Fruit fly (Drosophila melanogaster): ENCODE measurements around the gene Cyp12e1.

The Cyp12e1 gene

DNA sequence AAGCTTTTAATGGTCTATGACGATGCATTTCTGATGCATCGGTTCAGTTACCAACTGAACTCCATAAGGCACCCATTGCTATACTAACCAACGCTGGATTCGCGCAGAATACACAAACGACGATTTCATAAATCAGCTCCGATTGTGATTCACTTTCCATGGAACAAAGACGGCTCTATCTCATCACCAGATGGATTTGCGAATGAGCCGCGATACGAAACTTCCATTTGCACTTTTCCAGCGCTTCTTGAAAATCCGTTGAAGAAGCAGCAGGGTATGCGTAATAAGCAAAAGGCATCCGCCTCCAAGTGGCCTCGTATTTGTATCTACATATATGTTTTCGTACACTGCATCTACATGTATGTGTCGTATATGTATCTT lies 42.1 kb upstream of the Cyp12e1 start:
- TF ChIP-seq CG2202 (tag; optimal IDR thresholded peaks at IDR 0.05), result no peak
- peak; percentile 30 for TF ChIP-seq cg (GFP tag; optimal IDR thresholded peaks at IDR 0.05)
- TF ChIP-seq crol (GFP tag; IDR thresholded peaks at IDR 0.05), result no peak
- TF ChIP-seq eve (GFP tag; optimal IDR thresholded peaks at IDR 0.05), result peak in 1 of 2 experiments; percentile 53
- TF ChIP-seq NfI (GFP tag; optimal IDR thresholded peaks at IDR 0.05), result no peak

DNA sequence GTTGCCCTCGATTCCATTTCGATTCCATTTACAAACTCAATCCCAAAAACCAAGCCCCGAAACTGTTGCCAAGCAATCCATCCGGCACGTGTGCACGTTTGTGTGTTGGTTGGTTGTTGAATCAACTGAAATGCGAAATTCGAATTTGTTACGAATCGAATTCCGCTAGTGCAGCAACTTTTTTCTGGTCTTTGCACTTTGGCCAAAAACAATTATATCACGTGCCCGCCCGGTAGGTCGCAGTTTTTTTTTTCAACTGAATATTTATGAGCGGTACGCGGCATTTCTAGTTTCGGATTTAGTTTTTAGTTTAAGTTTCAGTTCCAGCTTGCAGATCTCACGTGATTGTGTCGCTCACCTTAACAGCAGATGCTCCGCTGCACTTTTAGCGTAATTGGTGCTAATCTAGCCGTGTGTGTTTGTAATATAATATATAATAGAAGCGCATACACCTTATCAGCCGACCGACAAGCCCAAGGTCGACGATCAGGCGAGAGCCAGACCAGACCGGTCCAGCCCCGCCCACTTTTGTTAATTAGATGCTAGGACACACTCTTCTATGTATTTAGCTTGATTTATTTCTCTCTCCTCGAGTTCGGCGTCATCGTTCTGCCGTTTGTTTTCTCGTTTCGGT lies 41.5 kb upstream of the Cyp12e1 start:
- TF ChIP-seq cg (GFP tag; optimal IDR thresholded peaks at IDR 0.05), result no peak
- 0 out of 3 replicates have a peak, but pooled peaks have one; percentile 26 for TF ChIP-seq ci (GFP tag; IDR thresholded peaks at IDR 0.05)
- no peak for TF ChIP-seq zfh1 (GFP tag; IDR thresholded peaks at IDR 0.05)
- TF ChIP-seq CG9437 (GFP tag; optimal IDR thresholded peaks at IDR 0.05), result no peak
- TF ChIP-seq ems (GFP tag; optimal IDR thresholded peaks at IDR 0.05), result no peak
- no peak for TF ChIP-seq Chrac-16 (GFP tag; optimal IDR thresholded peaks at IDR 0.05)
- peak; percentile 93 for TF ChIP-seq cwo (GFP tag; optimal IDR thresholded peaks at IDR 0.05)
- no peak for TF ChIP-seq CG4282 (GFP tag; optimal IDR thresholded peaks at IDR 0.05)
- TF ChIP-seq HLHmδ (GFP tag; optimal IDR thresholded peaks at IDR 0.05), result no peak

- no peak for TF ChIP-seq unc-4 (GFP tag; IDR thresholded peaks at IDR 0.05; ENCODE audit: partially characterized antibody)
- peak; percentile 84 for TF ChIP-seq CG10366 (GFP tag; IDR thresholded peaks at IDR 0.05)
- peak; percentile 88 for TF ChIP-seq CoRest (tag; optimal IDR thresholded peaks at IDR 0.05)
- peak; percentile 34 for TF ChIP-seq MTF-1 (GFP tag; optimal IDR thresholded peaks at IDR 0.05; ENCODE audit: borderline replicate concordance)
- TF ChIP-seq CG2202 (tag; optimal IDR thresholded peaks at IDR 0.05), result no peak
- TF ChIP-seq CG9932 (GFP tag; IDR thresholded peaks at IDR 0.05), result peak; percentile 80
- TF ChIP-seq HmgZ (tag; optimal IDR thresholded peaks at IDR 0.05), result peak; percentile 59
- TF ChIP-seq cato (GFP tag; optimal IDR thresholded peaks at IDR 0.05; ENCODE audit: borderline replicate concordance), result peak; percentile 63
- TF ChIP-seq CG12071 (GFP tag; optimal IDR thresholded peaks at IDR 0.05), result peak; percentile 86
- peak; percentile 72 for TF ChIP-seq CG11723 (GFP tag; optimal IDR thresholded peaks at IDR 0.05)
- peak; percentile 24 for TF ChIP-seq sqz (GFP tag; optimal IDR thresholded peaks at IDR 0.05)
- TF ChIP-seq CG6791 (GFP tag; IDR thresholded peaks at IDR 0.05; ENCODE audit: partially characterized antibody), result no peak
- TF ChIP-seq Max (GFP tag; optimal IDR thresholded peaks at IDR 0.05), result peak; percentile 43
- TF ChIP-seq CG7745 (tag; optimal IDR thresholded peaks at IDR 0.05), result no peak
- TF ChIP-seq insv (GFP tag; optimal IDR thresholded peaks at IDR 0.05), result peak in 1 of 2 experiments; percentile 38
- peak; percentile 49 for TF ChIP-seq dm (GFP tag; optimal IDR thresholded peaks at IDR 0.05)
- peak; percentile 30 for TF ChIP-seq CG13894 (tag; optimal IDR thresholded peaks at IDR 0.05)
- TF ChIP-seq CG11560 (tag; IDR thresholded peaks at IDR 0.05), result no peak
- TF ChIP-seq HmgD (GFP tag; optimal IDR thresholded peaks at IDR 0.05), result no peak
- peak; percentile 79 for TF ChIP-seq Bteb2 (GFP tag; optimal IDR thresholded peaks at IDR 0.05)
- peak; percentile 75 for TF ChIP-seq CG18619 (GFP tag; optimal IDR thresholded peaks at IDR 0.05)
- TF ChIP-seq CG10431 (GFP tag; optimal IDR thresholded peaks at IDR 0.05), result no peak
- peak; percentile 57 for TF ChIP-seq twi (tag; optimal IDR thresholded peaks at IDR 0.05)
- peak; percentile 26; the same call in 1 of the 3 replicates for TF ChIP-seq croc (GFP tag; conservative IDR thresholded peaks at IDR 0.05)
- TF ChIP-seq fru (optimal IDR thresholded peaks at IDR 0.05), result no peak
- TF ChIP-seq so (GFP tag; IDR thresholded peaks at IDR 0.05), result peak; percentile 91
- TF ChIP-seq dmrt11E (tag; optimal IDR thresholded peaks at IDR 0.05), result peak; percentile 11
- peak; percentile 81 for TF ChIP-seq CrebB (tag; optimal IDR thresholded peaks at IDR 0.05)
- peak; percentile 80; the same call in 1 of the 2 replicates for TF ChIP-seq ranshi (GFP tag; IDR thresholded peaks at IDR 0.05)
- TF ChIP-seq fd3F (GFP tag; optimal IDR thresholded peaks at IDR 0.05), result peak; percentile 87
- peak; percentile 74 for TF ChIP-seq CG17829 (tag; optimal IDR thresholded peaks at IDR 0.05)
- TF ChIP-seq da (GFP tag; optimal IDR thresholded peaks at IDR 0.05), result peak; percentile 24
- TF ChIP-seq CG32772 (GFP tag; IDR thresholded peaks at IDR 0.05), result peak; percentile 77
- peak; percentile 93 for TF ChIP-seq seq (GFP tag; IDR thresholded peaks at IDR 0.05)
These were observed 40.8 kb upstream of the Cyp12e1 start for dm6 chr3R:10393654-10394367.

Measured in whole organism, embryonic.